Worm (Caenorhabditis elegans): ENCODE results near the gene T28A11.25.

T28A11.25 gene

ce11 chrV:3315308-3315707 is 33.7 kb downstream of the T28A11.25 start, which contains the start of gene arrd-19 (continued):
- peak; percentile 80 for TF ChIP-seq mes-2 (tag; optimal IDR thresholded peaks at IDR 0.05; ENCODE audit: poor library complexity, severe bottlenecking)
- peak; percentile 80; the same call in 1 of the 2 replicates for TF ChIP-seq saeg-2 (GFP tag; IDR thresholded peaks at IDR 0.05)
- no peak for TF ChIP-seq ceh-82 (tag; optimal IDR thresholded peaks at IDR 0.05)
- no peak for TF ChIP-seq nhr-76 (tag; optimal IDR thresholded peaks at IDR 0.05)
- TF ChIP-seq madf-9 (GFP tag; conservative IDR thresholded peaks at IDR 0.05) = no peak
- TF ChIP-seq mxl-2 (GFP tag; conservative IDR thresholded peaks at IDR 0.05) = no peak
- no peak for TF ChIP-seq F49E8.2 (tag; optimal IDR thresholded peaks at IDR 0.05; ENCODE audit: borderline replicate concordance)
- TF ChIP-seq lim-7 (GFP tag; IDR thresholded peaks at IDR 0.05) = no peak
- TF ChIP-seq mep-1 (tag; optimal IDR thresholded peaks at IDR 0.05) = no peak
- no peak for TF ChIP-seq php-3 (GFP tag; IDR thresholded peaks at IDR 0.05)
- TF ChIP-seq ceh-28 (tag; optimal IDR thresholded peaks at IDR 0.05) = no peak
- no peak for TF ChIP-seq dmd-9 (GFP tag; IDR thresholded peaks at IDR 0.05)
- no peak for TF ChIP-seq lin-39 (tag; optimal IDR thresholded peaks at IDR 0.05)
- peak; percentile 26 to 79 for TF ChIP-seq lsy-2 (tag; optimal IDR thresholded peaks at IDR 0.05)
- peak in 1 of 2 experiments; percentile 5 for TF ChIP-seq daf-16 (GFP tag; optimal IDR thresholded peaks at IDR 0.05)
- peak; percentile 62 for TF ChIP-seq daf-16 (tag; optimal IDR thresholded peaks at IDR 0.05)
- TF ChIP-seq nhr-111 (GFP tag; optimal IDR thresholded peaks at IDR 0.05) = no peak
- no peak for TF ChIP-seq ceh-44 (GFP tag; IDR thresholded peaks at IDR 0.05)
- no peak for TF ChIP-seq daf-12 (tag; optimal IDR thresholded peaks at IDR 0.05)
- peak; percentile 93 for TF ChIP-seq hlh-11 (tag; optimal IDR thresholded peaks at IDR 0.05)
- no peak for TF ChIP-seq zfp-3 (GFP tag; conservative IDR thresholded peaks at IDR 0.05)
- no peak for TF ChIP-seq lin-13 (GFP tag; optimal IDR thresholded peaks at IDR 0.05)
- TF ChIP-seq dpl-1 (GFP tag; optimal IDR thresholded peaks at IDR 0.05) = peak; percentile 66
- no peak for TF ChIP-seq ztf-7 (tag; optimal IDR thresholded peaks at IDR 0.05)
- TF ChIP-seq nhr-11 (tag; optimal IDR thresholded peaks at IDR 0.05) = peak; percentile 74
- TF ChIP-seq ctbp-1 (GFP tag; IDR thresholded peaks at IDR 0.05) = peak; percentile 86
- no peak for TF ChIP-seq unc-130 (GFP tag; optimal IDR thresholded peaks at IDR 0.05)
- peak; percentile 57 for TF ChIP-seq nhr-6 (tag; optimal IDR thresholded peaks at IDR 0.05)
- TF ChIP-seq spr-1 (tag; optimal IDR thresholded peaks at IDR 0.05) = no peak
- no peak for TF ChIP-seq ZK546.5 (tag; optimal IDR thresholded peaks at IDR 0.05)
- TF ChIP-seq unc-62 (GFP tag; optimal IDR thresholded peaks at IDR 0.05 in 1 of 2) = peak in 1 of 2 experiments; percentile 97
- no peak for TF ChIP-seq unc-62 (tag; optimal IDR thresholded peaks at IDR 0.05)
- no peak for TF ChIP-seq zip-11 (GFP tag; IDR thresholded peaks at IDR 0.05)
- peak; percentile 89 for TF ChIP-seq lin-1 (GFP tag; IDR thresholded peaks at IDR 0.05)
- TF ChIP-seq egl-43 (GFP tag; IDR thresholded peaks at IDR 0.05) = no peak; the same call in 1 of the 2 replicates
- no peak; the same call in 1 of the 2 replicates for TF ChIP-seq vab-7 (GFP tag; IDR thresholded peaks at IDR 0.05)
- TF ChIP-seq zip-2 (tag; optimal IDR thresholded peaks at IDR 0.05) = peak; percentile 5
- no peak for TF ChIP-seq ceh-62 (tag; optimal IDR thresholded peaks at IDR 0.05)
- TF ChIP-seq duxl-1 (tag; optimal IDR thresholded peaks at IDR 0.05; ENCODE audit: poor library complexity) = peak; percentile 79
- TF ChIP-seq dmd-8 (GFP tag; IDR thresholded peaks at IDR 0.05) = no peak
- no peak for TF ChIP-seq T26A8.4 (GFP tag; IDR thresholded peaks at IDR 0.05)
- peak; percentile 72 for TF ChIP-seq mxl-3 (GFP tag; optimal IDR thresholded peaks at IDR 0.05)
- TF ChIP-seq D1046.2 (GFP tag; IDR thresholded peaks at IDR 0.05) = no peak
- TF ChIP-seq Y105C5A.15 (GFP tag; IDR thresholded peaks at IDR 0.05) = no peak
- TF ChIP-seq nhr-42 (GFP tag; IDR thresholded peaks at IDR 0.05) = no peak; the same call in 1 of the 2 replicates
- TF ChIP-seq zfp-2 (tag; optimal IDR thresholded peaks at IDR 0.05) = no peak
- no peak for TF ChIP-seq nhr-102 (tag; optimal IDR thresholded peaks at IDR 0.05)
- no peak for TF ChIP-seq Y48G9A.11 (GFP tag; IDR thresholded peaks at IDR 0.05)
- TF ChIP-seq nhr-10 (tag; optimal IDR thresholded peaks at IDR 0.05) = no peak
- no peak for TF ChIP-seq daf-19 (GFP tag; conservative IDR thresholded peaks at IDR 0.05)
- TF ChIP-seq hif-1 (tag; optimal IDR thresholded peaks at IDR 0.05) = peak in 1 of 2 experiments; percentile 64
- no peak for TF ChIP-seq tra-1 (GFP tag; IDR thresholded peaks at IDR 0.05)
- no peak for TF ChIP-seq nhr-237 (tag; optimal IDR thresholded peaks at IDR 0.05)

All from whole organism, L4 larva.